Fruit fly (Drosophila melanogaster) whole organism, prepupa: ENCODE measurements around the gene Pex7.

Experiments used
- Blimp-1 ChIP-seq: fragments of 200-800 bp; sonication (Bioruptor generic); optimal IDR thresholded peaks from 3 replicates; lab custom pipeline; 2017; ENCODE audit warnings: missing biosample characterization, missing genetic modification characterization, mild to moderate bottlenecking, moderate library complexity, missing genetic modification reagents
- CG11294 ChIP-seq: fragments of 200-800 bp; sonication (Bioruptor generic); IDR thresholded peaks from 2 replicates; pipeline ENCODE4 v1.3.6; 2022; ENCODE audit warnings: missing biosample characterization, missing genetic modification characterization
- CG11762 ChIP-seq: fragments of 200-800 bp; sonication (Bioruptor generic); optimal IDR thresholded peaks from 3 replicates; lab custom pipeline; 2016; ENCODE audit warnings: missing biosample characterization, missing genetic modification characterization; ENCODE audit not compliant: insufficient read depth
- CG16779 ChIP-seq: fragments of 200-800 bp; sonication (Bioruptor generic); optimal IDR thresholded peaks from 3 replicates; lab custom pipeline; 2017; ENCODE audit warnings: missing biosample characterization, mild to moderate bottlenecking, missing genetic modification characterization
- CG6163 ChIP-seq: fragments of 200-800 bp; sonication (Bioruptor generic); IDR thresholded peaks from 3 replicates; pipeline ENCODE4 v1.3.6; 2022; ENCODE audit warnings: missing biosample characterization, missing genetic modification characterization
- CG6276 ChIP-seq: fragments of 200-800 bp; sonication (Bioruptor generic); optimal IDR thresholded peaks from 2 replicates; lab custom pipeline; 2017; ENCODE audit warnings: missing biosample characterization, mild to moderate bottlenecking, missing genetic modification characterization
- CG6808 ChIP-seq: fragments of 200-800 bp; sonication (Bioruptor generic); optimal IDR thresholded peaks from 3 replicates; lab custom pipeline; 2017; ENCODE audit warnings: missing biosample characterization, missing genetic modification characterization, mild to moderate bottlenecking, moderate library complexity, missing genetic modification reagents
- Gug ChIP-seq: fragments of 200-800 bp; sonication (Bioruptor generic); IDR thresholded peaks from 2 replicates; pipeline ENCODE4 v1.3.6; 2022; ENCODE audit warnings: missing biosample characterization, missing genetic modification characterization
- Hr39 ChIP-seq: fragments of 200-800 bp; sonication (Bioruptor generic); optimal IDR thresholded peaks from 2 replicates; lab custom pipeline; 2016; ENCODE audit warnings: missing biosample characterization, missing genetic modification characterization
- Hr4 ChIP-seq: fragments of 200-800 bp; sonication (Bioruptor generic); optimal IDR thresholded peaks from 3 replicates; lab custom pipeline; 2016; ENCODE audit warnings: missing biosample characterization, missing genetic modification characterization
- Sox102F ChIP-seq: fragments of 200-800 bp; sonication (Bioruptor generic); optimal IDR thresholded peaks from 2 replicates; lab custom pipeline; 2016; ENCODE audit warnings: missing biosample characterization, mild to moderate bottlenecking, missing genetic modification characterization
- fd85E ChIP-seq: fragments of 200-800 bp; sonication (Bioruptor generic); optimal IDR thresholded peaks from 3 replicates; lab custom pipeline; 2016; ENCODE audit warnings: missing biosample characterization, missing genetic modification characterization
- lz ChIP-seq: fragments of 200-800 bp; sonication (Bioruptor generic); optimal IDR thresholded peaks from 3 replicates; lab custom pipeline; 2016; ENCODE audit warnings: missing biosample characterization, missing genetic modification characterization
- topi ChIP-seq: fragments of 200-800 bp; sonication (Bioruptor generic); optimal IDR thresholded peaks from 3 replicates; lab custom pipeline; 2016; ENCODE audit warnings: missing biosample characterization, missing genetic modification characterization

DNA sequence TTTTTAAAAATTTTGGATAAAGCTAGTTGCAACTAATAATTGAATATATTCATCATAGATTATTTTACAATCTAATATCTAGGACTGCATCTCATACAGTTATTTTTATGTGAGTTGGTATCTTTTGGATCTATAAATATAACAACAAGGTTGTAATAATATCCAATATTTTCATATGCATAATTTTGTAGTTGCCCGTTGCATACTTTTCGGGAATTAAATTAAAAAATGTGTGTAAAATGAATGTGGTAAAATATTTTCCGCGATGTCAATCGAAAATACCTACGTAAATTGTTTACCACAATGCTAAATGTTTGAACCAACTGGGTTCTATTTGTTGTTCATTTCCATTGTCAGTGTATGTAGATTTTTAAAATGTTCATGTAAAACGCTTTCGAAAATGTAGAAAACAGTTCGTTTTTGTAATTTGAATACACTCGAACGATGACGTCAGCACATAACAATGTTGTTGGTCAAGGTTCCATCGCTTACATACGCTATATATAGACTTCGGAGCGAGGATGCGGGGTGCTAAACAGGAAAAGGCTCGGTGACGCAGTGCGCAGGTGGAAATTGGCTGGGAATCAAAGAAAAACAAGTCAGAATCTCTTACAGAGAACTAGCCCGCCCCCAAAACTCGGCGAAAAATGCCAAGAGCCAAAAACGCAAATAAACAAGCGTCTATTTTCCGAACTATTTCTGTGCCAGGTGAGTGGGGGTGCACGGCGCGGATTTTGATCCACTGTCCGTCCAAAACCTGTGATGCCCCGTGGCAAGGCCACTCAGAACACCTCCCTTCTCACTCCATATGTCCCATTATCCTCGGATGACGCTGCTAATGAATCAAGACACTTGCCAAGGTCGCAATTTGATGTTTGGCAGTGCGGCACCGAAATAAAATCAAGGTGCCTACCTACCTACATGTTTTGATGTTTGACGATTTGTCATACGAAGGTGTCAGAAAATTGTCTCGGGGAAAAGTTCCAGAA, 18.8 kb upstream of the Pex7 start:
- TF ChIP-seq CG16779 (tag; lab: Kevin White, UChicago): no peak
- no peak for TF ChIP-seq CG6276
- TF ChIP-seq Hr39: no peak
- TF ChIP-seq Gug: no peak
- no peak for TF ChIP-seq Blimp-1
- TF ChIP-seq CG11294: no peak
- TF ChIP-seq Sox102F (GFP tag; lab: Kevin White, UChicago): no peak
- TF ChIP-seq CG11762 (GFP tag; lab: Kevin White, UChicago): no peak
- TF ChIP-seq fd85E (GFP tag; lab: Kevin White, UChicago): no peak
- TF ChIP-seq topi: no peak
- no peak for TF ChIP-seq Hr4 (GFP tag; lab: Kevin White, UChicago)
- TF ChIP-seq lz (GFP tag; lab: Kevin White, UChicago): no peak
- no peak for TF ChIP-seq CG6163 (GFP tag; lab: Robert Waterston, UW)
- TF ChIP-seq CG6808: no peak
